Worm (Caenorhabditis elegans) whole organism, mixed stage, embryonic: ENCODE data around the gene pks-1.

Experiments
- ceh-83 ChIP-seq: fragments of 200-800 bp; sonication (Bioruptor generic); optimal IDR thresholded peaks from 2 replicates; lab custom pipeline; 2018; ENCODE audit warnings: mild to moderate bottlenecking, missing genetic modification characterization, missing compliant biosample characterization
- lsy-2 ChIP-seq: fragments of 150-350 bp; optimal IDR thresholded peaks from 2 replicates; lab custom pipeline; 2014; ENCODE audit warnings: missing biosample characterization, missing genetic modification characterization
- mep-1 ChIP-seq: fragments of 150-350 bp; optimal IDR thresholded peaks from 2 replicates; lab custom pipeline; 2017; ENCODE audit warnings: missing biosample characterization, missing genetic modification reagents, missing genetic modification characterization, inconsistent platforms
- nhr-76 ChIP-seq: sonication (generic microtip); optimal IDR thresholded peaks from 2 replicates; lab custom pipeline; 2017; ENCODE audit warnings: missing biosample characterization, missing genetic modification characterization
- snpc-4 ChIP-seq: fragments of 150-350 bp; optimal IDR thresholded peaks from 2 replicates; lab custom pipeline; 2014; ENCODE audit warnings: missing biosample characterization, missing genetic modification characterization
- ztf-11 ChIP-seq: fragments of 150-350 bp; optimal IDR thresholded peaks from 2 replicates; lab custom pipeline; 2014; ENCODE audit warnings: missing biosample characterization, missing genetic modification characterization

DNA sequence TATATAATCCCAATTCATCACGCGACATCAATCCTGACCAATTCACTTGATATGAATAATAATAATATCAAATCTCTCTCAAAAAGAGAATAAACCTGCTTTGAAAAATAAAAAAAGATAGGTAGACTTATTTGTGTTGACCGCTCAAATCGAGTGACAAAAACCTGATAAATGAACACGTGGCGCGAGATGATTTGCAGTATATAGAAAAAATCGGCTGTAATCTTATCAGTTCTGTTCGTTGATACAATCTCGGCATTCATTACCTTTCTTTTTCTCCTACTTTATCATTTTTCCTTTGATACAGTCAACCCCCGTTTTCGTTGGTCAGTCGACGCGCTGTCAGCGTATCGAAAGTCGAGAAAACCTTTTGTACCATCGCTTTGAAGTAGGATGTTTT is 53.7 kb downstream of the pks-1 start:
- TF ChIP-seq nhr-76 (no peak), snpc-4 (tag; lab: Kevin White, UChicago) (no peak), lsy-2 (tag; lab: Kevin White, UChicago) (no peak), ztf-11 (no peak), mep-1 (tag; lab: Kevin White, UChicago) (no peak), ceh-83 (GFP tag; lab: Kevin White, UChicago) (no peak)
